Fruit fly (Drosophila melanogaster) whole organism, embryonic: Measurements from ENCODE around the gene Cht5.

Source experiments
- ATbp ChIP-seq: fragments of 200-800 bp; sonication (Bioruptor generic); optimal IDR thresholded peaks from 2 replicates; lab custom pipeline; 2017; ENCODE audit warnings: missing biosample characterization, mild to moderate bottlenecking, missing genetic modification characterization, missing genetic modification reagents
- Awh ChIP-seq: fragments of 200-800 bp; sonication (Bioruptor generic); IDR thresholded peaks from 2 replicates; pipeline ENCODE4, ENCODE4 v1.3.6; 2022; ENCODE audit warnings: missing biosample characterization, missing genetic modification characterization
- CG10267 ChIP-seq: fragments of 200-800 bp; sonication (Bioruptor generic); optimal IDR thresholded peaks from 2 replicates; lab custom pipeline; 2018; ENCODE audit warnings: missing biosample characterization, mild to moderate bottlenecking, missing genetic modification characterization, moderate library complexity
- CG10366 ChIP-seq: fragments of 200-800 bp; sonication (Bioruptor generic); IDR thresholded peaks from 2 replicates; pipeline ENCODE4 v1.3.6; 2022; ENCODE audit warnings: missing biosample characterization, missing genetic modification characterization
- CG11398 ChIP-seq: fragments of 200-800 bp; sonication (Bioruptor generic); optimal IDR thresholded peaks from 2 replicates; lab custom pipeline; 2016; ENCODE audit warnings: missing biosample characterization, missing genetic modification characterization
- CG12071 ChIP-seq: fragments of 200-800 bp; sonication (Bioruptor generic); optimal IDR thresholded peaks from 3 replicates; lab custom pipeline; 2018; ENCODE audit warnings: missing biosample characterization, mild to moderate bottlenecking, missing genetic modification characterization
- CG14965 ChIP-seq: fragments of 200-800 bp; sonication (Bioruptor generic); optimal IDR thresholded peaks from 2 replicates; lab custom pipeline; 2016; ENCODE audit warnings: missing biosample characterization, missing genetic modification characterization, borderline replicate concordance
- CG17359 ChIP-seq: fragments of 200-800 bp; sonication (Bioruptor generic); optimal IDR thresholded peaks from 3 replicates; lab custom pipeline; 2018; ENCODE audit warnings: missing biosample characterization, mild to moderate bottlenecking, missing genetic modification characterization, moderate library complexity
- CG17568 ChIP-seq: fragments of 200-800 bp; sonication (Bioruptor generic); optimal IDR thresholded peaks from 2 replicates; lab custom pipeline; 2018; ENCODE audit warnings: missing biosample characterization, mild to moderate bottlenecking, missing genetic modification characterization, moderate library complexity
- CG18011 ChIP-seq: fragments of 200-800 bp; sonication (Bioruptor generic); optimal IDR thresholded peaks from 2 replicates; lab custom pipeline; 2017; ENCODE audit warnings: missing biosample characterization, missing genetic modification characterization, mild to moderate bottlenecking, moderate library complexity, missing genotype
- CG2116 ChIP-seq: fragments of 200-800 bp; sonication (Bioruptor generic); optimal IDR thresholded peaks from 3 replicates; lab custom pipeline; 2018; ENCODE audit warnings: missing biosample characterization, mild to moderate bottlenecking, missing genetic modification characterization
- CG3065 ChIP-seq: fragments of 200-800 bp; sonication (Bioruptor generic); optimal IDR thresholded peaks from 2 replicates; lab custom pipeline; 2016; ENCODE audit warnings: missing biosample characterization, missing genetic modification characterization
- CG33213 ChIP-seq: fragments of 200-800 bp; sonication (Bioruptor generic); optimal IDR thresholded peaks from 3 replicates; lab custom pipeline; 2016; ENCODE audit warnings: missing biosample characterization, missing genetic modification characterization
- CG34224 ChIP-seq: fragments of 200-800 bp; sonication (Bioruptor generic); IDR thresholded peaks from 3 replicates; pipeline ENCODE4 v1.3.6; 2022; ENCODE audit warnings: missing biosample characterization, missing genetic modification characterization; ENCODE audit not compliant: partially characterized antibody
- CG6254 ChIP-seq: fragments of 200-800 bp; sonication (Bioruptor generic); optimal IDR thresholded peaks from 3 replicates; lab custom pipeline; 2017; ENCODE audit warnings: mild to moderate bottlenecking, missing biosample characterization, missing genetic modification reagents, missing genetic modification characterization
- CG6683 ChIP-seq: fragments of 200-800 bp; sonication (Bioruptor generic); optimal IDR thresholded peaks from 2 replicates; lab custom pipeline; 2017; ENCODE audit warnings: missing biosample characterization, mild to moderate bottlenecking, missing genetic modification characterization, missing genetic modification reagents
- CG7839 ChIP-seq: fragments of 200-800 bp; sonication (Bioruptor generic); optimal IDR thresholded peaks from 3 replicates; lab custom pipeline; 2018; ENCODE audit warnings: missing biosample characterization, mild to moderate bottlenecking, missing genetic modification characterization, moderate library complexity
- CG8359 ChIP-seq: fragments of 200-800 bp; sonication (Bioruptor generic); optimal IDR thresholded peaks from 2 replicates; lab custom pipeline; 2017; ENCODE audit warnings: missing biosample characterization, mild to moderate bottlenecking, missing genetic modification characterization, borderline replicate concordance
- CoRest ChIP-seq: fragments of 200-800 bp; sonication (Bioruptor generic); optimal IDR thresholded peaks from 3 replicates; lab custom pipeline; 2018; ENCODE audit warnings: missing biosample characterization, mild to moderate bottlenecking, missing genetic modification characterization, moderate library complexity
- Dll ChIP-seq: fragments of 200-800 bp; sonication (Bioruptor generic); IDR thresholded peaks from 4 replicates; pipeline ENCODE4 v1.3.6; 2022; ENCODE audit warnings: missing biosample characterization, missing genetic modification characterization; ENCODE audit not compliant: partially characterized antibody
- Ets65A ChIP-seq: fragments of 200-800 bp; sonication (Bioruptor generic); peaks from one replicate; lab custom pipeline; 2016; ENCODE audit warnings: missing biosample characterization, missing genetic modification characterization
- HHEX ChIP-seq: fragments of 200-800 bp; sonication (Bioruptor generic); optimal IDR thresholded peaks from 3 replicates; lab custom pipeline; 2017; ENCODE audit warnings: missing biosample characterization, mild to moderate bottlenecking, missing genetic modification characterization, missing genetic modification reagents
- Jarid2 ChIP-seq: fragments of 200-800 bp; sonication (Bioruptor generic); optimal IDR thresholded peaks from 3 replicates; lab custom pipeline; 2017; ENCODE audit warnings: mild to moderate bottlenecking, missing biosample characterization, missing genetic modification reagents, missing genetic modification characterization
- Kr ChIP-seq: fragments of 200-800 bp; sonication (Bioruptor generic); optimal IDR thresholded peaks from 2 replicates; lab custom pipeline; 2017; ENCODE audit warnings: missing biosample characterization, mild to moderate bottlenecking, missing genetic modification characterization
- MESR4 ChIP-seq: fragments of 200-800 bp; sonication (Bioruptor generic); optimal IDR thresholded peaks from 2 replicates; lab custom pipeline; 2018; ENCODE audit warnings: missing biosample characterization, mild to moderate bottlenecking, missing genetic modification characterization, moderate library complexity
- PHDP ChIP-seq: fragments of 200-800 bp; sonication (Bioruptor generic); optimal IDR thresholded peaks from 3 replicates; lab custom pipeline; 2018; ENCODE audit warnings: missing biosample characterization, mild to moderate bottlenecking, missing genetic modification characterization, moderate library complexity
- Ptx1 ChIP-seq: fragments of 200-800 bp; sonication (Bioruptor generic); IDR thresholded peaks from 2 replicates; pipeline ENCODE4 v1.3.6; 2022; ENCODE audit warnings: missing biosample characterization, missing genetic modification characterization
- Sox102F ChIP-seq: fragments of 200-800 bp; sonication (Bioruptor generic); optimal IDR thresholded peaks from 2 replicates; lab custom pipeline; 2018; ENCODE audit warnings: missing biosample characterization, mild to moderate bottlenecking, missing genetic modification characterization, moderate library complexity
- YL-1 ChIP-seq: fragments of 200-800 bp; sonication (Bioruptor generic); optimal IDR thresholded peaks from 3 replicates; lab custom pipeline; 2017; ENCODE audit warnings: missing biosample characterization, mild to moderate bottlenecking, missing genetic modification characterization
- bowl ChIP-seq: fragments of 200-800 bp; sonication (Bioruptor generic); IDR thresholded peaks from 2 replicates; pipeline ENCODE4 v1.3.6; 2022; ENCODE audit warnings: missing biosample characterization, missing genetic modification characterization
- crol ChIP-seq: fragments of 200-800 bp; sonication (Bioruptor generic); IDR thresholded peaks from 2 replicates; pipeline ENCODE4 v1.3.6; 2022; ENCODE audit warnings: missing biosample characterization, missing genetic modification characterization
- dati ChIP-seq: fragments of 200-800 bp; sonication (Bioruptor generic); IDR thresholded peaks from 2 replicates; pipeline ENCODE4 v1.3.6; 2022; ENCODE audit warnings: missing biosample characterization, missing genetic modification characterization
- disco-r ChIP-seq: fragments of 200-800 bp; sonication (Bioruptor generic); optimal IDR thresholded peaks from 2 replicates; lab custom pipeline; 2016; ENCODE audit warnings: missing biosample characterization, missing genetic modification characterization
- esg ChIP-seq: fragments of 200-800 bp; sonication (Bioruptor generic); conservative IDR thresholded peaks from 2 replicates; pipeline ENCODE4 v1.3.6; 2022; ENCODE audit warnings: missing biosample characterization, missing genetic modification characterization
- gcm ChIP-seq: fragments of 200-800 bp; sonication (Bioruptor generic); optimal IDR thresholded peaks from 2 replicates; lab custom pipeline; 2019; ENCODE audit warnings: missing biosample characterization, mild to moderate bottlenecking, missing genetic modification characterization, moderate library complexity
- jumu ChIP-seq: fragments of 200-800 bp; sonication (Bioruptor generic); optimal IDR thresholded peaks from 3 replicates; lab custom pipeline; 2016; ENCODE audit warnings: missing biosample characterization, missing genetic modification characterization
- pita ChIP-seq: fragments of 200-800 bp; sonication (Bioruptor generic); optimal IDR thresholded peaks from 2 replicates; lab custom pipeline; 2017; ENCODE audit warnings: missing biosample characterization, mild to moderate bottlenecking, missing genetic modification characterization
- pum ChIP-seq: fragments of 200-800 bp; sonication (Bioruptor generic); optimal IDR thresholded peaks from 2 replicates; lab custom pipeline; 2016; ENCODE audit warnings: missing biosample characterization, missing genetic modification characterization
- sens ChIP-seq: fragments of 200-800 bp; sonication (Bioruptor generic); peaks from one replicate; lab custom pipeline; 2016; ENCODE audit warnings: missing biosample characterization, missing genetic modification characterization
- seq ChIP-seq: fragments of 200-800 bp; sonication (Bioruptor generic); IDR thresholded peaks from 2 replicates; pipeline ENCODE4 v1.3.6; 2022; ENCODE audit warnings: missing biosample characterization, missing genetic modification characterization
- sisA ChIP-seq: fragments of 200-800 bp; sonication (Bioruptor generic); IDR thresholded peaks from 2 replicates; pipeline ENCODE4 v1.3.6; 2022; ENCODE audit warnings: missing biosample characterization, missing genetic modification characterization
- tgo ChIP-seq: fragments of 200-800 bp; sonication (Bioruptor generic); IDR thresholded peaks from 3 replicates; pipeline ENCODE4 v1.3.6; 2022; ENCODE audit warnings: missing biosample characterization, missing genetic modification characterization
- tio ChIP-seq: fragments of 200-800 bp; sonication (Bioruptor generic); optimal IDR thresholded peaks from 2 replicates; lab custom pipeline; 2017; ENCODE audit warnings: missing biosample characterization, missing genetic modification characterization, inconsistent platforms
- wek ChIP-seq: fragments of 200-800 bp; sonication (Bioruptor generic); optimal IDR thresholded peaks from 3 replicates; lab custom pipeline; 2018; ENCODE audit warnings: missing biosample characterization, mild to moderate bottlenecking, missing genetic modification characterization, moderate library complexity
- zen2 ChIP-seq: fragments of 200-800 bp; sonication (Bioruptor generic); IDR thresholded peaks from 3 replicates; pipeline ENCODE4 v1.3.6; 2022; ENCODE audit warnings: missing biosample characterization, missing genetic modification characterization; ENCODE audit not compliant: partially characterized antibody
- zfh2 ChIP-seq: fragments of 200-800 bp; sonication (Bioruptor generic); optimal IDR thresholded peaks from 2 replicates; lab custom pipeline; 2016; ENCODE audit warnings: missing biosample characterization, missing genetic modification characterization

Cht5 gene

dm6 chr3R:13793105-13793978, 26.0 kb downstream of the Cht5 start (continued):
- peak; percentile 36; the same call in 1 of the 2 replicates for TF ChIP-seq CG10366 (GFP tag; lab: Robert Waterston, UW)
- peak; percentile 47 for TF ChIP-seq esg
- peak; percentile 38 for TF ChIP-seq ATbp (GFP tag; lab: Kevin White, UChicago)
- peak; percentile 6; the same call in 1 of the 2 replicates for TF ChIP-seq crol (GFP tag; lab: Robert Waterston, UW)
- TF ChIP-seq CG6254, result peak; percentile 10
- no peak for TF ChIP-seq CG34224 (GFP tag; lab: Robert Waterston, UW)
- TF ChIP-seq CG17359 (tag; lab: Kevin White, UChicago), result peak; percentile 48
- peak; percentile 77 for TF ChIP-seq Sox102F (GFP tag; lab: Kevin White, UChicago)
- no peak for TF ChIP-seq CG2116 (GFP tag; lab: Kevin White, UChicago)
- peak; percentile 15 for TF ChIP-seq jumu
- TF ChIP-seq CG7839 (tag; lab: Kevin White, UChicago), result peak; percentile 51
- TF ChIP-seq wek (GFP tag; lab: Kevin White, UChicago), result no peak
- no peak for TF ChIP-seq CG12071 (GFP tag; lab: Kevin White, UChicago)
- peak; percentile 70 for TF ChIP-seq Ets65A (GFP tag; lab: Kevin White, UChicago)
- peak; percentile 37 for TF ChIP-seq tgo
- TF ChIP-seq CG10267, result no peak
- TF ChIP-seq PHDP (tag; lab: Kevin White, UChicago), result peak; percentile 50
- peak; percentile 19; the same call in 1 of the 2 replicates for TF ChIP-seq Ptx1 (GFP tag; lab: Robert Waterston, UW)
- peak; percentile 93 for TF ChIP-seq sens (GFP tag; lab: Kevin White, UChicago)
- TF ChIP-seq CG6683 (GFP tag; lab: Kevin White, UChicago), result no peak
- TF ChIP-seq gcm (GFP tag; lab: Kevin White, UChicago), result peak; percentile 39

dm6 chr3R:13793979-13794665, 26.8 kb downstream of the Cht5 start:
- TF ChIP-seq pita (GFP tag; lab: Kevin White, UChicago) (no peak), MESR4 (GFP tag; lab: Kevin White, UChicago) (no peak), pum (no peak), zen2 (GFP tag; lab: Robert Waterston, UW) (no peak), YL-1 (GFP tag; lab: Kevin White, UChicago) (no peak), bowl (GFP tag; lab: Robert Waterston, UW) (no peak), disco-r (no peak), CoRest (tag; lab: Kevin White, UChicago) (peak; percentile 74), CG34224 (GFP tag; lab: Robert Waterston, UW) (no peak), CG14965 (GFP tag; lab: Kevin White, UChicago) (no peak), CG11398 (GFP tag; lab: Kevin White, UChicago) (no peak), seq (GFP tag; lab: Robert Waterston, UW) (no peak), CG8359 (GFP tag; lab: Kevin White, UChicago) (peak; percentile 27), tio (GFP tag; lab: Kevin White, UChicago) (peak; percentile 36), CG18011 (no peak), Kr (GFP tag; lab: Kevin White, UChicago) (no peak), HHEX (GFP tag; lab: Kevin White, UChicago) (peak; percentile 25), Awh (GFP tag; lab: Robert Waterston, UW) (peak; percentile 34; the same call in 1 of the 2 replicates), dati (GFP tag; lab: Robert Waterston, UW) (no peak), CG3065 (no peak), Jarid2 (GFP tag; lab: Kevin White, UChicago) (peak; percentile 40), sisA (GFP tag; lab: Robert Waterston, UW) (peak; percentile 71), Dll (GFP tag; lab: Robert Waterston, UW) (no peak), CG33213 (GFP tag; lab: Kevin White, UChicago) (no peak), CG17568 (GFP tag; lab: Kevin White, UChicago) (peak; percentile 53), zfh2 (GFP tag; lab: Kevin White, UChicago) (no peak)
